Worm (Caenorhabditis elegans): ENCODE data around the gene dct-14.

ce11 chrV:20547048-20547447, 46.7 kb upstream of the dct-14 start, which contains the start of gene Y38H6C.18:
- TF ChIP-seq xnd-1 (tag; optimal IDR thresholded peaks at IDR 0.05) (no peak), F23B12.7 (tag; optimal IDR thresholded peaks at IDR 0.05; ENCODE audit: insufficient read depth) (no peak), lag-1 (GFP tag; IDR thresholded peaks at IDR 0.05) (no peak), hrde-1 (tag; optimal IDR thresholded peaks at IDR 0.05; ENCODE audit: borderline replicate concordance) (no peak), ceh-79 (tag; optimal IDR thresholded peaks at IDR 0.05) (no peak), hmg-1.2 (GFP tag; IDR thresholded peaks at IDR 0.05) (no peak), somi-1 (GFP tag; optimal IDR thresholded peaks at IDR 0.05) (no peak), madf-10 (tag; optimal IDR thresholded peaks at IDR 0.05) (no peak)
